Fruit fly (Drosophila melanogaster) whole organism, adult: ENCODE data around the gene mst.

ENCODE experiments used
- CG12768 ChIP-seq: fragments of 200-800 bp; sonication (Bioruptor generic); optimal IDR thresholded peaks from 2 replicates; lab custom pipeline; 2017; ENCODE audit warnings: missing biosample characterization, missing genetic modification characterization, mild to moderate bottlenecking, moderate library complexity, missing genetic modification reagents
- CG14711 ChIP-seq: fragments of 200-800 bp; sonication (Bioruptor generic); optimal IDR thresholded peaks from 2 replicates; lab custom pipeline; 2018; ENCODE audit warnings: missing biosample characterization, mild to moderate bottlenecking, missing genetic modification characterization, moderate library complexity
- CG5204 ChIP-seq: fragments of 200-800 bp; sonication (Bioruptor generic); optimal IDR thresholded peaks from 2 replicates; lab custom pipeline; 2016; ENCODE audit warnings: missing biosample characterization, missing genetic modification characterization
- CG7101 ChIP-seq: fragments of 200-800 bp; sonication (Bioruptor generic); optimal IDR thresholded peaks from 2 replicates; lab custom pipeline; 2018; ENCODE audit warnings: missing biosample characterization, mild to moderate bottlenecking, missing genetic modification characterization, moderate library complexity
- Crg-1 ChIP-seq: fragments of 200-800 bp; sonication (Bioruptor generic); optimal IDR thresholded peaks from 2 replicates; lab custom pipeline; 2016; ENCODE audit warnings: missing biosample characterization, missing genetic modification characterization
- Mnt ChIP-seq: fragments of 200-800 bp; sonication (Bioruptor generic); optimal IDR thresholded peaks from 2 replicates; lab custom pipeline; 2016; ENCODE audit warnings: missing biosample characterization, mild to moderate bottlenecking, missing genetic modification characterization
- bab1 ChIP-seq: fragments of 200-800 bp; sonication (Bioruptor generic); optimal IDR thresholded peaks from 3 replicates; lab custom pipeline; 2019; ENCODE audit warnings: missing biosample characterization, mild to moderate bottlenecking, missing genetic modification characterization, moderate library complexity
- cic ChIP-seq: fragments of 200-800 bp; sonication (Bioruptor generic); optimal IDR thresholded peaks from 2 replicates; lab custom pipeline; 2017; ENCODE audit warnings: missing biosample characterization, mild to moderate bottlenecking, missing genetic modification characterization, moderate library complexity
- kay ChIP-seq: fragments of 200-800 bp; sonication (Bioruptor generic); peaks from one replicate; lab custom pipeline; 2016; ENCODE audit warnings: missing biosample characterization, missing genetic modification characterization, borderline replicate concordance
- ovo ChIP-seq: fragments of 200-800 bp; sonication (Bioruptor generic); optimal IDR thresholded peaks from 2 replicates; lab custom pipeline; 2016; ENCODE audit warnings: missing biosample characterization, missing genetic modification characterization
- pad ChIP-seq: fragments of 200-800 bp; sonication (Bioruptor generic); optimal IDR thresholded peaks from 3 replicates; lab custom pipeline; 2017; ENCODE audit warnings: missing biosample characterization, missing genetic modification characterization, mild to moderate bottlenecking, moderate library complexity, missing genetic modification reagents
- tj ChIP-seq: fragments of 200-800 bp; sonication (Bioruptor generic); optimal IDR thresholded peaks from 3 replicates; lab custom pipeline; 2017; ENCODE audit warnings: missing biosample characterization, mild to moderate bottlenecking, missing genetic modification characterization, moderate library complexity
- toe ChIP-seq: fragments of 200-800 bp; sonication (Bioruptor generic); optimal IDR thresholded peaks from 2 replicates; lab custom pipeline; 2016; ENCODE audit warnings: missing biosample characterization, missing genetic modification characterization

DNA sequence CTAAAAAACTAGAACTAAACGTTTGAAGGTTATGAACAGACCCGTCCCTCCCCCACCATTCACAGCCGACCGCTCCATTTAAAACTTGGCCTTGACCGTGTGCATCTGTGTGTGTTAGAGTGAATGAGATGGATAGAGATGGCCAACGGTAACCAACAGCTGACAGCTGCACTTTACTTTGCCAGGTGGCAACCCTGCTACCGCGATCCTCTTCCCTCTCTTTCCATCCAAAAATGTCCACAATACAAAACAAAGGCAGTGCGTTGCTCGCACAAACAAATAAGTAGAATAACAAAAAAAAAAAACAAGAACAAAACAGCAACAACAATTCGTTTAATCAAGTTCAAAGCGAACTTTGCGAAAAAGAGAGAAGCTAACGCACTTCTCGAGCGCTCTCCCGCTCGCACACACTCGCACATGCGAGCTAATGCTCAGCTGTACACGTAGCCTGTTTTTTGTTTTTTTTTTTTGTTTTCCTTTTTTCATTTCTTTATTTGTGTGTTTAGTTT lies 20.3 kb upstream of the mst start:
- TF ChIP-seq pad (GFP tag; lab: Kevin White, UChicago) (peak; percentile 3), tj (GFP tag; lab: Kevin White, UChicago) (peak; percentile 93), CG12768 (no peak), toe (GFP tag; lab: Kevin White, UChicago) (no peak), kay (GFP tag; lab: Kevin White, UChicago) (no peak), CG5204 (GFP tag; lab: Kevin White, UChicago) (no peak), cic (peak; percentile 69), Crg-1 (GFP tag; lab: Kevin White, UChicago) (no peak), CG14711 (tag; lab: Kevin White, UChicago) (peak; percentile 78), Mnt (peak; percentile 73), ovo (GFP tag; lab: Kevin White, UChicago) (peak; percentile 94), CG7101 (tag; lab: Kevin White, UChicago) (peak; percentile 20), bab1 (GFP tag; lab: Kevin White, UChicago) (no peak)
